Worm (Caenorhabditis elegans): ENCODE results near the gene Y47D7A.15.

The Y47D7A.15 gene

DNA sequence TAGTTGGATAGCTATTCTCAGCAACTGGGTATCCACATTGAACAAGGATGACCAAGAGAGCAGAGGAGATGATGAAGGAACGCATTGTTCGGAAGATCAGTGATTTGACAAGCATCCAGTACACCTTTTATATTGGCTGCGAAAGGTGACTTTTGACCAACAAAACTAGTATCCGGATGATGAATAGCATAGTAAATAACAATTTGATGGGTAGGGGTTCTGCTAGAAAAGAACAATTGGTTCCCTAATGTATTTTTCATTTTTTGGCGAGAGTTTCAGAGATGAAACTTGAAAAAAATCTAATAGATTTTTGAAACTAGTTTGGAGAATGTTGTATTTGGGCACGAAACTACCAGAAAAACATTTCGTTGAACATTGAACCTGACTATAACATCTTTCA, 4.8 kb downstream of the Y47D7A.15 start, which contains the start of gene Y47D7A.11:
TSS of gene Y47D7A.11 (minus strand) at position 101 of the 400 bp plus-strand sequence.
- TF ChIP-seq fos-1 (tag; optimal IDR thresholded peaks at IDR 0.05): no peak
- TF ChIP-seq pqm-1 (tag; optimal IDR thresholded peaks at IDR 0.05): no peak
- TF ChIP-seq sea-2 (GFP tag; optimal IDR thresholded peaks at IDR 0.05): no peak
- TF ChIP-seq zag-1 (tag; optimal IDR thresholded peaks at IDR 0.05): no peak
- TF ChIP-seq pha-4 (tag; optimal IDR thresholded peaks at IDR 0.05): no peak
- TF ChIP-seq nhr-11 (tag; optimal IDR thresholded peaks at IDR 0.05): no peak
- no peak for TF ChIP-seq nhr-25 (tag; optimal IDR thresholded peaks at IDR 0.05)
- TF ChIP-seq lin-39 (tag; optimal IDR thresholded peaks at IDR 0.05): no peak
- TF ChIP-seq egl-5 (tag; optimal IDR thresholded peaks at IDR 0.05): no peak
- no peak for TF ChIP-seq nhr-77 (tag; optimal IDR thresholded peaks at IDR 0.05)
- no peak for TF ChIP-seq ceh-82 (tag; optimal IDR thresholded peaks at IDR 0.05)
- no peak for TF ChIP-seq nhr-76 (tag; optimal IDR thresholded peaks at IDR 0.05)
- no peak for TF ChIP-seq nhr-67 (tag; optimal IDR thresholded peaks at IDR 0.05)
- TF ChIP-seq nhr-43 (tag; optimal IDR thresholded peaks at IDR 0.05; ENCODE audit: poor library complexity, severe bottlenecking): no peak
- no peak for TF ChIP-seq aly-2 (tag; optimal IDR thresholded peaks at IDR 0.05)

DNA sequence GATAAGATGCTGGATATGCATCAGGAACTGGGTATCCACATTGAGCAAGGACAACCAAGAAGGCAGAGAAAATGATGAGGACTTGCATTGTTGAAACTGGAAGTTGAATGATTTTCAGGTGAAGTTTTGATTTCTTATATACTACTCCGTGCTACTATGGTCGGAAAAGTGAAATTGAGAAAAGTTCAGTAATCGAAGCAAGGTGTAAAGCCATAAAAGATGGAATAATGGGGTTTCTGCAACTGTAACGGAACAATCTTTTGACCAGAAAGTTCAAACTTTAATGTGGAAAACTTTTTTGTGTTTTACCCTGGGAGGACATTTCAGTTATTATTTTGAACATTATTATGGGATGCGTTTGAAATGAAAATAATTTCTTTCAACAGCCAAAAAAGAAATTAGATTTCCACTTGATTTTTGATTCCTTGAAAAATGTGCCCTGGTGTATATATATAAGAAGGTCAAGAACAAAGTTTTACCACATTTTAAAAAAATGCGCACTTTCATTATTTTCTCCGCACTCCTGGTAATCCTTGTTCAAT, 9.1 kb downstream of the Y47D7A.15 start, which contains the start of the genes Y47D7A.9 and Y47D7A.19:
TSS of gene Y47D7A.9 (minus strand) at position 101 of the 542 bp plus-strand sequence.
TSS of gene Y47D7A.19 (plus strand) at position 492 of the 542 bp plus-strand sequence.
- TF ChIP-seq fos-1 (tag; optimal IDR thresholded peaks at IDR 0.05) (no peak), snpc-4 (tag; optimal IDR thresholded peaks at IDR 0.05) (no peak), pqm-1 (tag; optimal IDR thresholded peaks at IDR 0.05) (no peak), ztf-11 (tag; optimal IDR thresholded peaks at IDR 0.05) (no peak), elt-1 (tag; optimal IDR thresholded peaks at IDR 0.05) (no peak), ceh-16 (tag; optimal IDR thresholded peaks at IDR 0.05) (no peak), eor-1 (tag; optimal IDR thresholded peaks at IDR 0.05) (no peak), ama-1 (optimal IDR thresholded peaks at IDR 0.05) (no peak), egl-5 (tag; optimal IDR thresholded peaks at IDR 0.05) (no peak), pha-4 (tag; optimal IDR thresholded peaks at IDR 0.05) (no peak), lin-39 (tag; optimal IDR thresholded peaks at IDR 0.05) (no peak), elt-3 (tag; optimal IDR thresholded peaks at IDR 0.05) (no peak)

DNA sequence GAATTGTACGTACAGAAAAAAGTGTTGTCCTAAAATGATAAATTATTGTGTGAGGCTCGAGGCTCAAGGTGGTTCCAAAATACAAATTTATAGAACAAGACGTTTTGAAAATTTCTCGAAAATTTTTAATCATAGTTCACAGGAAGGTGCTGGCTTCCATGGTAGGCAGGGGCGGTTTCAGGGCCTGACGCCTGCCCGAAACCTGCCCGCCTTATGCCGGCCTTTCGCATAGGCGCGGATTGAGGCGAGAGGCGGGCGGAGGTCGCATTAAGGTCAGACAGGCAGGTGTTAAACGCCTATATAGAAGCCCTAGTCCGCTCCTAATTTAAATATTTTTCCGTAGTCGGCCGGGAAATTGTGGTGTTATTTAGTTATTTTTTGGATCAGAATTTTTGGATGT, 9.9 kb downstream of the Y47D7A.15 start:
- no peak for TF ChIP-seq ZK546.5 (tag; optimal IDR thresholded peaks at IDR 0.05)
- TF ChIP-seq elt-1 (tag; optimal IDR thresholded peaks at IDR 0.05): no peak
- no peak for TF ChIP-seq ztf-11 (tag; optimal IDR thresholded peaks at IDR 0.05)
- no peak for TF ChIP-seq egl-5 (tag; optimal IDR thresholded peaks at IDR 0.05)
- no peak for TF ChIP-seq nhr-76 (tag; optimal IDR thresholded peaks at IDR 0.05)
- no peak for TF ChIP-seq ceh-16 (tag; optimal IDR thresholded peaks at IDR 0.05)
- no peak for TF ChIP-seq nhr-43 (tag; optimal IDR thresholded peaks at IDR 0.05; ENCODE audit: poor library complexity, severe bottlenecking)
- no peak for TF ChIP-seq ztf-4 (tag; optimal IDR thresholded peaks at IDR 0.05)
- no peak for TF ChIP-seq pha-4 (tag; optimal IDR thresholded peaks at IDR 0.05)
- no peak for TF ChIP-seq unc-39 (tag; optimal IDR thresholded peaks at IDR 0.05)

DNA sequence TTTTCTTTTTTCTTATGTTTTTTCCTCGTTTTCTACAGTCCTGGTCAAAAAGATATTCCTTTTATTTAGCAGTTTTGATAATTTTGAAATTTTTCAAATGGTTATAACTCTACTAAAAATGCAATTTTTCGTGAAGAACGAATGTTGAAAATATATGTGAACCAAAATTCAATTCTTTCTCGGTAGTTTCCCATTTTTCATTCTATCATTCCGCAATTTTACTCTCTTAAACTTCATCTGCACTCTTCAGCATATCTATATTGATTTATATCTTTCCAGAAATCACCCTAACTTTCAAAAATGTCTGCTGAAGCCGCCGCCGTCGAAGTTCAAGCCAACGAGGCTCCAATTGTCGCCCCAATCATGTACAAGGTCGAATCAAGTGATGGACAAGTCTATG, 10.9 kb downstream of the Y47D7A.15 start, which contains the start of gene skr-7:
TSS of gene skr-7 (plus strand) at position 301 of the 400 bp plus-strand sequence.
- no peak for TF ChIP-seq egl-5 (tag; optimal IDR thresholded peaks at IDR 0.05)
- no peak for TF ChIP-seq ZK546.5 (tag; optimal IDR thresholded peaks at IDR 0.05)
- no peak for TF ChIP-seq snpc-4 (tag; optimal IDR thresholded peaks at IDR 0.05)
- TF ChIP-seq jun-1 (tag; optimal IDR thresholded peaks at IDR 0.05): no peak
- TF ChIP-seq nhr-77 (tag; optimal IDR thresholded peaks at IDR 0.05): no peak
- TF ChIP-seq nhr-237 (tag; optimal IDR thresholded peaks at IDR 0.05): no peak
- TF ChIP-seq ama-1 (optimal IDR thresholded peaks at IDR 0.05): no peak
- no peak for TF ChIP-seq elt-2 (tag; optimal IDR thresholded peaks at IDR 0.05)
- TF ChIP-seq ceh-28 (tag; optimal IDR thresholded peaks at IDR 0.05): no peak
- TF ChIP-seq nhr-76 (tag; optimal IDR thresholded peaks at IDR 0.05): no peak
- TF ChIP-seq pqm-1 (tag; optimal IDR thresholded peaks at IDR 0.05): no peak
- TF ChIP-seq unc-62 (GFP tag; optimal IDR thresholded peaks at IDR 0.05): no peak
- no peak for TF ChIP-seq zag-1 (tag; optimal IDR thresholded peaks at IDR 0.05)
- no peak for TF ChIP-seq elt-1 (tag; optimal IDR thresholded peaks at IDR 0.05)
- no peak for TF ChIP-seq pha-4 (tag; optimal IDR thresholded peaks at IDR 0.05)
- TF ChIP-seq fkh-10 (GFP tag; optimal IDR thresholded peaks at IDR 0.05): no peak

DNA sequence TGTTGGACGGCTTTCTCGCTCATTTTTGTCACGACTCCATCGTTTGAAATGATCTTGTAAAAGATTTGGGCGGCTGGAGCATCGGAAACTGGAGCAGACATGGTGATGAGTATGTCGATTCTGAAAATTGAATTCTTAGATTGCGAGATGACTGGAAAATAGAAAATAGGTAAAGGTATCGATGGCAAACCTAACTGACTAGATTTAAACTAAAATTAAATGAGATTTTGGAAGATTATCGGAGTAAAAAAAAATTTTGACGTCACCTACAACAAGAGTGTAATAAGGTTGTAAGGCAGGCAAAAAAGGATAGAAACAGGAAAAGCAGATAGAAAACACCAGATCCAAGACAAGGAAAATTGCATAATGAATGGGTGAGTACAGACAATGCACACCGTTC, 11.5 kb downstream of the Y47D7A.15 start, which contains the start of gene skr-14:
TSS of gene skr-14 (minus strand) at position 101 of the 400 bp plus-strand sequence.
- no peak for TF ChIP-seq mml-1 (tag; optimal IDR thresholded peaks at IDR 0.05)
- TF ChIP-seq aly-2 (tag; optimal IDR thresholded peaks at IDR 0.05): no peak
- no peak for TF ChIP-seq ceh-9 (tag; optimal IDR thresholded peaks at IDR 0.05)
- TF ChIP-seq lsy-12 (tag; optimal IDR thresholded peaks at IDR 0.05): no peak
- no peak for TF ChIP-seq nhr-237 (tag; optimal IDR thresholded peaks at IDR 0.05)
- no peak for TF ChIP-seq nhr-23 (tag; optimal IDR thresholded peaks at IDR 0.05)
- TF ChIP-seq ZK546.5 (tag; optimal IDR thresholded peaks at IDR 0.05): no peak
- no peak for TF ChIP-seq mdl-1 (tag; optimal IDR thresholded peaks at IDR 0.05)
- no peak for TF ChIP-seq ceh-16 (tag; optimal IDR thresholded peaks at IDR 0.05)
- no peak for TF ChIP-seq fkh-10 (GFP tag; optimal IDR thresholded peaks at IDR 0.05)
- TF ChIP-seq ama-1 (optimal IDR thresholded peaks at IDR 0.05): no peak
- TF ChIP-seq nhr-43 (tag; optimal IDR thresholded peaks at IDR 0.05; ENCODE audit: poor library complexity, severe bottlenecking): no peak
- TF ChIP-seq unc-39 (tag; optimal IDR thresholded peaks at IDR 0.05): no peak
- TF ChIP-seq lin-15B (tag; optimal IDR thresholded peaks at IDR 0.05): no peak
- TF ChIP-seq ztf-4 (tag; optimal IDR thresholded peaks at IDR 0.05): no peak
- TF ChIP-seq R02D3.7 (tag; optimal IDR thresholded peaks at IDR 0.05): no peak

Data from whole organism, L3 larva.